Fruit fly (Drosophila melanogaster) whole organism, embryonic: ENCODE measurements around the gene Mf.
A peak's percentile ranks its signal among the peaks of the same experiment; 100 is the strongest.

Experiments used
- Abd-B ChIP-seq: fragments of 200-800 bp; sonication (Bioruptor generic); optimal IDR thresholded peaks from 2 replicates; lab custom pipeline; 2018; ENCODE audit warnings: missing biosample characterization, mild to moderate bottlenecking, missing genetic modification characterization, moderate library complexity
- Aef1 ChIP-seq: fragments of 200-800 bp; sonication (Bioruptor generic); IDR thresholded peaks from 3 replicates; pipeline ENCODE4 v1.3.6; 2022; ENCODE audit warnings: missing biosample characterization, missing genetic modification characterization
- B-H1 ChIP-seq: fragments of 200-800 bp; sonication (Bioruptor generic); IDR thresholded peaks from 3 replicates; pipeline ENCODE4 v1.3.6; 2022; ENCODE audit warnings: missing biosample characterization, missing genetic modification characterization
- CG11696 ChIP-seq: fragments of 200-800 bp; sonication (Bioruptor generic); IDR thresholded peaks from 2 replicates; pipeline ENCODE4 v1.3.6; 2022; ENCODE audit warnings: missing biosample characterization, missing genetic modification characterization
- CG12299 ChIP-seq: fragments of 200-800 bp; sonication (Bioruptor generic); optimal IDR thresholded peaks from 2 replicates; lab custom pipeline; 2018; ENCODE audit warnings: missing biosample characterization, mild to moderate bottlenecking, missing genetic modification characterization
- CG15269 ChIP-seq: fragments of 200-800 bp; sonication (Bioruptor generic); optimal IDR thresholded peaks from 2 replicates; lab custom pipeline; 2018; ENCODE audit warnings: missing biosample characterization, mild to moderate bottlenecking, missing genetic modification characterization, moderate library complexity
- CG16813 ChIP-seq: fragments of 200-800 bp; sonication (Bioruptor generic); IDR thresholded peaks from 3 replicates; pipeline ENCODE4 v1.3.6; 2022; ENCODE audit warnings: missing biosample characterization, missing genetic modification characterization; ENCODE audit not compliant: partially characterized antibody
- CG1792 ChIP-seq: fragments of 200-800 bp; sonication (Bioruptor generic); optimal IDR thresholded peaks from 2 replicates; lab custom pipeline; 2016; ENCODE audit warnings: missing biosample characterization, missing genetic modification characterization
- CG2120 ChIP-seq: fragments of 200-800 bp; sonication (Bioruptor generic); optimal IDR thresholded peaks from 3 replicates; lab custom pipeline; 2016; ENCODE audit warnings: missing biosample characterization, missing genetic modification characterization
- CG2129 ChIP-seq: fragments of 200-800 bp; sonication (Bioruptor generic); IDR thresholded peaks from 2 replicates; pipeline ENCODE4 v1.3.6; 2022; ENCODE audit warnings: missing biosample characterization, missing genetic modification characterization; ENCODE audit not compliant: partially characterized antibody
- CG30431 ChIP-seq: fragments of 200-800 bp; sonication (Bioruptor generic); optimal IDR thresholded peaks from 2 replicates; lab custom pipeline; 2017; ENCODE audit warnings: missing biosample characterization, missing genetic modification characterization
- CG3281 ChIP-seq: fragments of 200-800 bp; sonication (Bioruptor generic); optimal IDR thresholded peaks from 3 replicates; lab custom pipeline; 2017; ENCODE audit warnings: missing biosample characterization, mild to moderate bottlenecking, missing genetic modification characterization
- CG33213 ChIP-seq: fragments of 200-800 bp; sonication (Bioruptor generic); optimal IDR thresholded peaks from 3 replicates; lab custom pipeline; 2016; ENCODE audit warnings: missing biosample characterization, missing genetic modification characterization
- CG6791 ChIP-seq: fragments of 200-800 bp; sonication (Bioruptor generic); IDR thresholded peaks from 3 replicates; pipeline ENCODE4 v1.3.6; 2022; ENCODE audit warnings: missing biosample characterization, missing genetic modification characterization; ENCODE audit not compliant: partially characterized antibody
- CG6813 ChIP-seq: fragments of 200-800 bp; sonication (Bioruptor generic); optimal IDR thresholded peaks from 2 replicates; lab custom pipeline; 2017; ENCODE audit warnings: missing biosample characterization, missing genetic modification characterization, mild to moderate bottlenecking, moderate library complexity, missing genetic modification reagents
- CG9797 ChIP-seq: fragments of 200-800 bp; sonication (Bioruptor generic); optimal IDR thresholded peaks from 3 replicates; lab custom pipeline; 2018; ENCODE audit warnings: missing biosample characterization, mild to moderate bottlenecking, missing genetic modification characterization
- CrebB ChIP-seq: fragments of 200-800 bp; sonication (Bioruptor generic); optimal IDR thresholded peaks from 3 replicates; lab custom pipeline; 2018; ENCODE audit warnings: missing biosample characterization, mild to moderate bottlenecking, missing genetic modification characterization
- Fer3 ChIP-seq: fragments of 200-800 bp; sonication (Bioruptor generic); optimal IDR thresholded peaks from 2 replicates; lab custom pipeline; 2018; ENCODE audit warnings: missing biosample characterization, mild to moderate bottlenecking, missing genetic modification characterization, moderate library complexity
- Hr39 ChIP-seq: fragments of >200 bp; optimal IDR thresholded peaks from 2 replicates; lab custom pipeline; 2017
- Lhr ChIP-seq: fragments of 200-800 bp; sonication (Bioruptor generic); optimal IDR thresholded peaks from 3 replicates; lab custom pipeline; 2017; ENCODE audit warnings: mild to moderate bottlenecking, missing biosample characterization, missing genetic modification reagents, missing genetic modification characterization
- MBD-R2 ChIP-seq: fragments of 200-800 bp; sonication (Bioruptor generic); IDR thresholded peaks from 2 replicates; pipeline ENCODE4 v1.3.6; 2022; ENCODE audit warnings: missing biosample characterization, missing genetic modification characterization
- Opbp ChIP-seq: fragments of 200-800 bp; sonication (Bioruptor generic); IDR thresholded peaks from 3 replicates; pipeline ENCODE4 v1.3.6; 2022; ENCODE audit warnings: missing biosample characterization, missing genetic modification characterization; ENCODE audit not compliant: partially characterized antibody
- Scr ChIP-seq: fragments of 200-800 bp; sonication (Bioruptor generic); IDR thresholded peaks from 2 replicates; pipeline ENCODE4 v1.3.6; 2022; ENCODE audit warnings: missing biosample characterization, missing genetic modification characterization; ENCODE audit not compliant: partially characterized antibody
- Sry-δ ChIP-seq: fragments of 200-800 bp; sonication (Bioruptor generic); optimal IDR thresholded peaks from 2 replicates; lab custom pipeline; 2016; ENCODE audit warnings: missing biosample characterization, missing genetic modification characterization
- Xbp1 ChIP-seq: fragments of 200-800 bp; sonication (Bioruptor generic); optimal IDR thresholded peaks from 3 replicates; lab custom pipeline; 2016; ENCODE audit warnings: missing biosample characterization, mild to moderate bottlenecking, missing genetic modification characterization
- ara ChIP-seq: fragments of 200-800 bp; sonication (Bioruptor generic); IDR thresholded peaks from 2 replicates; pipeline ENCODE4 v1.3.6; 2022; ENCODE audit warnings: missing biosample characterization, missing genetic modification characterization
- ato ChIP-seq: fragments of 200-800 bp; sonication (Bioruptor generic); IDR thresholded peaks from 2 replicates; pipeline ENCODE4 v1.3.6; 2022; ENCODE audit warnings: missing biosample characterization, missing genetic modification characterization; ENCODE audit not compliant: partially characterized antibody
- az2 ChIP-seq: fragments of 200-800 bp; sonication (Bioruptor generic); optimal IDR thresholded peaks from 3 replicates; lab custom pipeline; 2016; ENCODE audit warnings: missing biosample characterization, missing genetic modification characterization
- croc ChIP-seq: fragments of 200-800 bp; sonication (Bioruptor generic); conservative IDR thresholded peaks from 3 replicates; pipeline ENCODE4 v1.3.6; 2022; ENCODE audit warnings: missing biosample characterization, missing genetic modification characterization
- dmrt11E ChIP-seq: fragments of 200-800 bp; sonication (Bioruptor generic); optimal IDR thresholded peaks from 3 replicates; lab custom pipeline; 2018; ENCODE audit warnings: missing biosample characterization, mild to moderate bottlenecking, missing genetic modification characterization, moderate library complexity
- eyg ChIP-seq: fragments of 200-800 bp; sonication (Bioruptor generic); optimal IDR thresholded peaks from 3 replicates; lab custom pipeline; 2016; ENCODE audit warnings: missing biosample characterization, missing genetic modification characterization
- gfzf ChIP-seq: fragments of 200-800 bp; sonication (Bioruptor generic); optimal IDR thresholded peaks from 2 replicates; lab custom pipeline; 2016; ENCODE audit warnings: missing biosample characterization, mild to moderate bottlenecking, missing genetic modification characterization, moderate library complexity
- ham ChIP-seq: fragments of 200-800 bp; sonication (Bioruptor generic); IDR thresholded peaks from 2 replicates; pipeline ENCODE4 v1.3.6; 2022; ENCODE audit warnings: missing biosample characterization, missing genetic modification characterization
- inv ChIP-seq: fragments of 200-800 bp; sonication (Bioruptor generic); IDR thresholded peaks from 2 replicates; pipeline ENCODE4 v1.3.6; 2022; ENCODE audit warnings: missing biosample characterization, missing genetic modification characterization; ENCODE audit not compliant: partially characterized antibody
- ken ChIP-seq: fragments of 200-800 bp; sonication (Bioruptor generic); IDR thresholded peaks from 3 replicates; pipeline ENCODE4 v1.3.6; 2022; ENCODE audit warnings: missing biosample characterization, missing genetic modification characterization
- lmd ChIP-seq: fragments of 200-800 bp; sonication (Bioruptor generic); IDR thresholded peaks from 2 replicates; pipeline ENCODE4 v1.3.6; 2022; ENCODE audit warnings: missing biosample characterization, missing genetic modification characterization
- nerfin-2 ChIP-seq: fragments of 200-800 bp; sonication (Bioruptor generic); IDR thresholded peaks from 2 replicates; pipeline ENCODE4 v1.3.6; 2022; ENCODE audit warnings: missing biosample characterization, missing genetic modification characterization; ENCODE audit not compliant: partially characterized antibody
- nom ChIP-seq: fragments of 200-800 bp; sonication (Bioruptor generic); optimal IDR thresholded peaks from 2 replicates; lab custom pipeline; 2017; ENCODE audit warnings: missing biosample characterization, missing genetic modification characterization, mild to moderate bottlenecking, moderate library complexity, missing genetic modification reagents
- onecut ChIP-seq: fragments of 200-800 bp; sonication (Bioruptor generic); IDR thresholded peaks from 2 replicates; pipeline ENCODE4 v1.3.6; 2022; ENCODE audit warnings: missing biosample characterization, missing genetic modification characterization
- pan ChIP-seq, 4 experiments: fragments of >200 bp in 3 of 4; fragments of 200-800 bp in 1 of 4; sonication (Bioruptor generic) in 1 of 4; optimal IDR thresholded peaks in 3 of 4; IDR thresholded peaks in 1 of 4; 2 replicates each; pipeline versions ENCODE4 v1.3.6 to Lab custom; 2017 to 2022; ENCODE audit warnings: missing biosample characterization in 2 of 4, missing genetic modification characterization in 2 of 4, mixed read lengths in 1 of 4
- pzg ChIP-seq: fragments of 200-800 bp; sonication (Bioruptor generic); optimal IDR thresholded peaks from 3 replicates; lab custom pipeline; 2018; ENCODE audit warnings: missing biosample characterization, mild to moderate bottlenecking, missing genetic modification characterization, moderate library complexity
- sens ChIP-seq: fragments of 200-800 bp; sonication (Bioruptor generic); peaks from one replicate; lab custom pipeline; 2016; ENCODE audit warnings: missing biosample characterization, missing genetic modification characterization
- sim ChIP-seq: fragments of 200-800 bp; sonication (Bioruptor generic); IDR thresholded peaks from 2 replicates; pipeline ENCODE4 v1.3.6; 2022; ENCODE audit warnings: missing biosample characterization, missing genetic modification characterization
- slou ChIP-seq: fragments of 200-800 bp; sonication (Bioruptor generic); optimal IDR thresholded peaks from 3 replicates; lab custom pipeline; 2016; ENCODE audit warnings: missing biosample characterization, missing genetic modification characterization
- sna ChIP-seq: fragments of 200-800 bp; sonication (Bioruptor generic); IDR thresholded peaks from 2 replicates; pipeline ENCODE4 v1.3.6; 2022; ENCODE audit warnings: missing biosample characterization, missing genetic modification characterization; ENCODE audit not compliant: partially characterized antibody
- so ChIP-seq: fragments of 200-800 bp; sonication (Bioruptor generic); IDR thresholded peaks from 3 replicates; pipeline ENCODE4 v1.3.6; 2022; ENCODE audit warnings: missing biosample characterization, missing genetic modification characterization
- tap ChIP-seq: fragments of 200-800 bp; optimal IDR thresholded peaks from 3 replicates; lab custom pipeline; 2019; ENCODE audit warnings: missing biosample characterization, mild to moderate bottlenecking, missing genetic modification characterization, moderate library complexity
- tll ChIP-seq, 2 experiments: fragments of 200-800 bp in 1 of 2; fragments of >200 bp in 1 of 2; sonication (Bioruptor generic) in 1 of 2; optimal IDR thresholded peaks; 2 replicates each; lab custom pipeline; 2017 to 2019; ENCODE audit warnings: missing biosample characterization in 2 of 2, missing genetic modification characterization in 2 of 2, mild to moderate bottlenecking in 1 of 2, moderate library complexity in 1 of 2
- vfl ChIP-seq: fragments of 200-800 bp; sonication (Bioruptor generic); optimal IDR thresholded peaks from 2 replicates; lab custom pipeline; 2016; ENCODE audit warnings: missing biosample characterization, missing genetic modification characterization

The Mf gene

dm6 chr3R:15225279-15225730 lies 44.0 kb upstream of the Mf start, which contains the start of the genes CG31344 and Caf1-55 (continued):
- TF ChIP-seq az2 (GFP tag; lab: Kevin White, UChicago): peak; percentile 14
- no peak for TF ChIP-seq nom (GFP tag; lab: Kevin White, UChicago)
- TF ChIP-seq ham (GFP tag; lab: Robert Waterston, UW): no peak
- TF ChIP-seq lmd (GFP tag; lab: Robert Waterston, UW): no peak
- TF ChIP-seq CrebB (tag; lab: Kevin White, UChicago): peak; percentile 2
- peak; percentile 58; the same call in 1 of the 2 replicates for TF ChIP-seq inv (GFP tag; lab: Robert Waterston, UW)
- 0 out of 2 replicates have a peak, but pooled peaks have one; percentile 19 for TF ChIP-seq ato (GFP tag; lab: Robert Waterston, UW)
- peak; percentile 70 for TF ChIP-seq sens (GFP tag; lab: Kevin White, UChicago)
- peak; percentile 93 for TF ChIP-seq gfzf (GFP tag; lab: Kevin White, UChicago)
- no peak for TF ChIP-seq tll (GFP tag; optimal IDR thresholded peaks at IDR 0.05; lab: Kevin White, UChicago)
- no peak for TF ChIP-seq B-H1 (GFP tag; lab: Robert Waterston, UW)
- peak; percentile 49; the same call in 1 of the 3 replicates for TF ChIP-seq Opbp (GFP tag; lab: Robert Waterston, UW)
- TF ChIP-seq pan (optimal IDR thresholded peaks at IDR 0.05; lab: Kevin White, UChicago): no peak
- no peak for TF ChIP-seq pan (GFP tag; optimal IDR thresholded peaks at IDR 0.05 in 1 of 2, IDR thresholded peaks at IDR 0.05 in 1 of 2)
- TF ChIP-seq tap (tag; lab: Kevin White, UChicago): no peak
- TF ChIP-seq sim (GFP tag; lab: Robert Waterston, UW): no peak
- no peak for TF ChIP-seq croc (GFP tag; lab: Robert Waterston, UW)
- no peak for TF ChIP-seq CG6813
- TF ChIP-seq CG15269 (tag; lab: Kevin White, UChicago): no peak
- TF ChIP-seq nerfin-2 (GFP tag; lab: Robert Waterston, UW): peak; percentile 83
- TF ChIP-seq Lhr (GFP tag; lab: Kevin White, UChicago): peak; percentile 76
- TF ChIP-seq ara: no peak
- TF ChIP-seq CG30431: no peak
- TF ChIP-seq CG11696 (GFP tag; lab: Robert Waterston, UW): no peak
- peak; percentile 88 for TF ChIP-seq CG6791 (GFP tag; lab: Robert Waterston, UW)
- peak; percentile 74 for TF ChIP-seq Scr (GFP tag; lab: Robert Waterston, UW)
- no peak for TF ChIP-seq CG1792 (GFP tag; lab: Kevin White, UChicago)
- TF ChIP-seq eyg (GFP tag; lab: Kevin White, UChicago): no peak
- TF ChIP-seq MBD-R2 (GFP tag; lab: Robert Waterston, UW): peak; percentile 82
- no peak for TF ChIP-seq CG3281 (GFP tag; lab: Kevin White, UChicago)
- no peak for TF ChIP-seq slou (GFP tag; lab: Kevin White, UChicago)
- TF ChIP-seq so (GFP tag; lab: Robert Waterston, UW): no peak
- TF ChIP-seq CG16813 (GFP tag; lab: Robert Waterston, UW): peak; percentile 71
- TF ChIP-seq sna (GFP tag; lab: Robert Waterston, UW): peak; percentile 72
- peak; percentile 66 for TF ChIP-seq Abd-B (GFP tag; lab: Kevin White, UChicago)
- no peak for TF ChIP-seq Fer3 (tag; lab: Kevin White, UChicago)
- no peak for TF ChIP-seq vfl (GFP tag; lab: Kevin White, UChicago)
- no peak for TF ChIP-seq dmrt11E
- no peak for TF ChIP-seq Aef1 (GFP tag; lab: Robert Waterston, UW)
- TF ChIP-seq Xbp1 (GFP tag; lab: Kevin White, UChicago): peak; percentile 28
- peak; percentile 16; the same call in 1 of the 3 replicates for TF ChIP-seq ken (GFP tag; lab: Robert Waterston, UW)
- peak; percentile 98 for TF ChIP-seq pzg
- peak; percentile 65 for TF ChIP-seq CG2129 (GFP tag; lab: Robert Waterston, UW)
- no peak for TF ChIP-seq onecut (GFP tag; lab: Robert Waterston, UW)
- TF ChIP-seq Sry-δ (GFP tag; lab: Kevin White, UChicago): peak; percentile 97
- peak; percentile 20 for TF ChIP-seq CG33213 (GFP tag; lab: Kevin White, UChicago)
- no peak for TF ChIP-seq Hr39
- TF ChIP-seq CG9797 (GFP tag; lab: Kevin White, UChicago): peak; percentile 91
- peak; percentile 55 for TF ChIP-seq CG2120 (GFP tag; lab: Kevin White, UChicago)
- TF ChIP-seq CG12299 (tag; lab: Kevin White, UChicago): peak; percentile 2
